Fruit fly (Drosophila melanogaster): ENCODE results near the gene Nek2.

Nek2 gene

DNA sequence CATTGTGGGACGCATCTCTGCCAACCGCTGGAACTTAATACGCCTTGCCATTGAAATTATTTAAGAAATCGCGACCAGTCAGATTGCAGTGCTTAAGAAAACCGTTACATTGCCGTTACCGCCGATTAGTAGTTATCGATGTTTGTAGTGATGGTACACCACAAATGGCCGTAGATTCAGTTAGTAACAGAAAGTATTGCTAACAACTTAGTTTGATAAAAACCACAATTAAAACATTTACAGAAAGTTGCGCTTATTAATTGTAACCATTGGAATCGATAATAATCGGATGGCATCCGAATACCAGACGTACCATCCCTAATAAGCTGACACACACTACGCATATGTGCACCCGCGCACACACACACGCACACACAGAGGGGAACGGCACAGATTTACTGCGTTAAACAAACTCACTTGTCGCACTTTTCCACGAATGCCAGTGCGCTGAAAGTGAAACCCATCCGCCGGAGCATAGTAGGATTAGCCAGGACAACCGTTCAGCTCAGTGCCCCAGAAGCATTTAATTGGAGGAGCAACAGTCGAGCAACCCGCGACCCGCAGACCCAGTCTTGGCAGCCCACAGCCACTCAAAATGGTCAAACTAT lies 28.7 kb upstream of the Nek2 start, which contains the start of the genes hdm and Ykt6:
TSS of gene hdm (minus strand) at position 51 of the 608 bp plus-strand sequence.
TSS of gene Ykt6 (plus strand) at position 329 of the 608 bp plus-strand sequence.
- TF ChIP-seq psq (optimal IDR thresholded peaks at IDR 0.05) (no peak), insv (optimal IDR thresholded peaks at IDR 0.05) (no peak), h (optimal IDR thresholded peaks at IDR 0.05) (no peak), Myc (optimal IDR thresholded peaks at IDR 0.05) (no peak), Sin3A (optimal IDR thresholded peaks at IDR 0.05) (no peak), ttk (optimal IDR thresholded peaks at IDR 0.05) (no peak)

DNA sequence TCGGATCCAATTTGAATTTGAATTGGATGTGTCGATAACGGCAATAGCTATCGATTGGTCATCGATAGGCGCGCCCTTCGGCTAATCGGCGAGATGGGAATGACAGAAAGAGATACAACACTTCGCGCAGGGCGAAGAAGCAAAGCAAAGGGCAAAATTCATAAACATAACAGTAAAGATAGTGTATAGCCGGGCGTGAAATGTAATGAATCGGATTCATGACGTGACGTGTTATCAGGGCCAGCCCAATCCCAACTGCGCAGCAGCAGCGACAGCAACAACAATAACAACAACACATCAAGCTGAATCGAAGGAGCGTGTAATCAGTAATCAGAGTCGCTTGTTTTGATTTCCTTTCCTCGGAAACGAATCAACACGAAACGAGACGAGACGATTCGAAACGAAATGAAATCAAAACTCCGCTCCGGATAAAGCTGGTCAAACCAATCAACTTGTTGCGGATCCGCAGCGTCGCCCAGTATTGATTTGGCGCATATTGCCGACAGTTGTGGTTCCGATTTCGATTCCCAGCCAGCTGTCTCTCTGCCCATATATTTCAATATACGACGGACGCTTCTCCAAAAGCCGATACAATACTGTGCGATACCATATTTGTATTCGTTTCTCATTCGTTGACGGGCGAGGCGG lies 20.7 kb upstream of the Nek2 start, which contains the start of gene snz:
TSS of gene snz (plus strand) at position 107 of the 648 bp plus-strand sequence.
- TF ChIP-seq ttk (optimal IDR thresholded peaks at IDR 0.05) (no peak), Myc (optimal IDR thresholded peaks at IDR 0.05) (no peak), insv (optimal IDR thresholded peaks at IDR 0.05) (no peak), Sin3A (optimal IDR thresholded peaks at IDR 0.05) (no peak), h (optimal IDR thresholded peaks at IDR 0.05) (no peak), psq (optimal IDR thresholded peaks at IDR 0.05) (no peak)

dm6 chrX:7909482-7909881 lies 18.0 kb upstream of the Nek2 start:
- TF ChIP-seq Sin3A (optimal IDR thresholded peaks at IDR 0.05) (no peak), psq (optimal IDR thresholded peaks at IDR 0.05) (no peak), Myc (optimal IDR thresholded peaks at IDR 0.05) (no peak), insv (optimal IDR thresholded peaks at IDR 0.05) (no peak), h (optimal IDR thresholded peaks at IDR 0.05) (no peak), ttk (optimal IDR thresholded peaks at IDR 0.05) (no peak)

DNA sequence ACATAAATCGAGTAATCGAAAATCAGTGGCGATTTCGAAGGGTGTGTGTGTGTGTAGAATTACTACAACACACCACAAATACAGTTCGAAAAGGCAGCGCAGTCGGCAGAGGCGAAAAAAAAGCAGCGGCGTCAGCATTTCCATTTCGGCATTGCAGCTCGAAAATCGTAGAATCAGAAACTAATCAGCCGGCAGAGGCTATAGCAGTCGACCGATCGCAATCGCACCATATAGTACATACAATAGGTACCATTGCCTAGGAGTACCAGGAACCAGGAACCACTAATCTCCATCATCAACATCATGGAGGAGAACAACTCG lies 17.6 kb upstream of the Nek2 start:
- TF ChIP-seq Myc (optimal IDR thresholded peaks at IDR 0.05) (no peak), ttk (optimal IDR thresholded peaks at IDR 0.05) (no peak), h (optimal IDR thresholded peaks at IDR 0.05) (no peak), Sin3A (optimal IDR thresholded peaks at IDR 0.05) (no peak), insv (optimal IDR thresholded peaks at IDR 0.05) (no peak), psq (optimal IDR thresholded peaks at IDR 0.05) (no peak)

DNA sequence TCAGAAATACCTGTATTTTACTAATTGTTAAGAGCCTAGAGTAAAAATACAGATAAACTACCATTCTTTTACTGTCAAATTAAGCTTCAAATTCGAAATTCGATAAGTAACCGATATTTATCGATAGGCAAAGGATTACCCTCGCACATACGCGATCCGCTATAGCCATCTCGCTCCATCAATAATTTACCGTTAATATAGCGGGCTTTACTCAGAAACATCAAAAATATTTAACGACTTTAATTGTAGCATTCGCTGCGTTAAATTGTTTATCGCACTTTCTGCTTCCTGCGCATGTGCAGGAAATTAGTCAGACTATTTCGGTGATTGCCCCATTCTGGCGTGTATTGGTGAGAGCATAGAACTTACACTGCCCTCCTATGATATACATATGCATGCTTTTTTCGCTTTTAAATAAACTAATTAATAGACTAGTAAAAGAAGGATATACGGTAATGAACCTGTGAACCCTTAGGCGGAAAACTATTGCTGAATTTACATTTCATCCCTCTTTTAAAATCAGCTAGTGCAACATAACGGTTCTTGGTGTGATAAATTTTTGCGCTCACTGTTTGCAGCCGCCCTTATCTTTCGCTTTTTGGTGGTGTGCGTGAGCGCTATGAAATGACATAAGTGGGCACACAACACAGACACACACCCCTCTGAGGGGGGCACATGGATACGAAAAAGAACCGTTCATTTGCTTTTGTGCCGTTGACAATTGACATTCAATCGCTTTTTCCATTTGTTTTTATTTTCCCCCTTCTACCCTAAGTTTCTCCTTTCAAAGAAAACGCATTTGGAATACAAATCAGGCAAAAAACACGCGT lies 17.0 kb upstream of the Nek2 start, which contains the start of the genes dpr14 and spidey:
TSS of gene dpr14 (minus strand) at position 48 of the 830 bp plus-strand sequence.
TSS of gene spidey (plus strand) at position 693 of the 830 bp plus-strand sequence.
- no peak for TF ChIP-seq Myc (optimal IDR thresholded peaks at IDR 0.05)
- no peak for TF ChIP-seq insv (optimal IDR thresholded peaks at IDR 0.05)

- TF ChIP-seq ttk (optimal IDR thresholded peaks at IDR 0.05) = no peak
- TF ChIP-seq Myc (optimal IDR thresholded peaks at IDR 0.05) = no peak
- no peak for TF ChIP-seq h (optimal IDR thresholded peaks at IDR 0.05)
- no peak for TF ChIP-seq insv (optimal IDR thresholded peaks at IDR 0.05)
Measured at dm6 chrX:7901153-7902038, 9.9 kb upstream of the Nek2 start, which contains the start of the genes RpS6 and bys. Gene RpS6, minus strand, starts transcription at chrX:7901331. Gene bys, plus strand, starts transcription at chrX:7901880.

DNA sequence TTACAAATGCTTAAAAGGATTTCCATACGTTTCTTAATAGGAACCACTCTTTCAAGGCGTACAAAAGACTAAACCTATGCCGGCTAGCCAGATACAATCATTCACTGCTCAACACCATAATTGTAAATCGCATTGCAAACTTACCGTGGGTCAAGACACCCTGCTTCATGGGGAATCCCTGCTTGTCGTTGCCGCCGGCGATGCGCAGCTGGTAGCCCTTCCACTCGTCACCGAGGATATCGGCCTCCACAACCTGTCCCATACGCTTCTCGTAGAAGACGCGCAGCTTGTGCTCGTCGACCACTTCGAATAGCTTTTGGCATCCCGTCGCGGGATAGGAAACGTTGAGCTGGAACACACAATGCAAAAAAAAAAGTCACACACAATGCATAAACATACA lies 9.2 kb upstream of the Nek2 start:
- TF ChIP-seq ttk (optimal IDR thresholded peaks at IDR 0.05) = no peak
- no peak for TF ChIP-seq Myc (optimal IDR thresholded peaks at IDR 0.05)
- no peak for TF ChIP-seq Sin3A (optimal IDR thresholded peaks at IDR 0.05)
- no peak for TF ChIP-seq h (optimal IDR thresholded peaks at IDR 0.05)
- TF ChIP-seq psq (optimal IDR thresholded peaks at IDR 0.05) = no peak
- no peak for TF ChIP-seq insv (optimal IDR thresholded peaks at IDR 0.05)

DNA sequence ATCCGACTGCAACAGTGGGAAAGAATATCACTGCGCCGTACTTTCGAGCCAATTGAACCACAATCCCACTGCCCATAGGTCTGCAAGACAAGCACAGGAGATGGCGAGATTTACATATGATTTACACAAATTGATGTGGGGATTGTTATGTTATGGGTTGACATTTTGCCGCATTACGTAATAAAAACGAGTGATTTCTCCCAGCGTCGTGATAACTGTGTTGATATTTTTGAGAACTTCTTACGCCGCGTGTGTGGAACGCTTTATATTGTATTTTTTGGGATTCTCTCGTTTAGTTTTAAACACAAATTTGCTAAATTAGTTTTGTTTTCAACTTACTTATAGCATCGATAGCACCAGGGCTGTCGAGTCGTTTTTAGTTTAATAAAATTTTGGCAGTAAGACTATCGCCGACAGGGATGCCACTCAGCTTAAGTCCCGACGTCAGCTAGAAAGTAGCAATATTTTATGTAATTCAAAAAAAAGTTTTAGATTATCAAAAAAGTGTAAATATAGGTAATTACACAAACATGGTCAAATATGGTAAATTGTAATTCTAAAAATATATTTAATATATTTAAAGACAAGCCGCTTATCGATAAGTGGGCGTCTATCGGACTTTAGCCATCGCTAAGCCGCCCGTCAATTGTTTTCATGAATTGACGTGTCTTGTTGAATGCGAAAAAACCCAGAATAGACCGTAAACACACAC lies 2.1 kb upstream of the Nek2 start, which contains the start of the genes CG45089, ND-MNLL and p115:
TSS of gene CG45089 (minus strand) at position 388 of the 712 bp plus-strand sequence.
TSS of gene ND-MNLL (minus strand) at position 388 of the 712 bp plus-strand sequence.
TSS of gene p115 (plus strand) at position 621 of the 712 bp plus-strand sequence.
- no peak for TF ChIP-seq Sin3A (optimal IDR thresholded peaks at IDR 0.05)
- no peak for TF ChIP-seq ttk (optimal IDR thresholded peaks at IDR 0.05)
- TF ChIP-seq Myc (optimal IDR thresholded peaks at IDR 0.05) = no peak
- no peak for TF ChIP-seq h (optimal IDR thresholded peaks at IDR 0.05)
- no peak for TF ChIP-seq psq (optimal IDR thresholded peaks at IDR 0.05)
- no peak for TF ChIP-seq insv (optimal IDR thresholded peaks at IDR 0.05)

DNA sequence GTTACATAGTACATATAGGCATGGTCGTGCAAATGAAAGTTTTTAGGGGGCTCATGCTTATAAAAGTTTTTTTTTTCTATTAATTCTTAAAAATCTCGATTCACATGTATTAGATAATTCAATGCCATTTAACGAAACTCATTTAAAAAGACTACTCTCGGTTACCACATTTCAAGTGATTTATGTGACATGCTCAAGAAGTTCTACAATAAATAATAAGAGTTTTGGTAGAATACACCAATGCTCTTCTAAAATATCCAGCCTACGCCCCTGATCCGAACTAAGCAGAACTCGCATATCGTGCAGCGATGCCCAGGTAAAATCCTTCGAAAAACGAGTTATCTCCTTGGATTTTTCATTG lies 1.1 kb upstream of the Nek2 start:
- TF ChIP-seq Myc (optimal IDR thresholded peaks at IDR 0.05) (no peak), h (optimal IDR thresholded peaks at IDR 0.05) (no peak), Sin3A (optimal IDR thresholded peaks at IDR 0.05) (no peak)

dm6 chrX:7888386-7889024 lies 2.9 kb downstream of the Nek2 start, which contains the start of gene Acat1:
Gene Acat1, minus strand, starts transcription at chrX:7888785.
- TF ChIP-seq Myc (optimal IDR thresholded peaks at IDR 0.05) (no peak), Sin3A (optimal IDR thresholded peaks at IDR 0.05) (no peak), ttk (optimal IDR thresholded peaks at IDR 0.05) (no peak), insv (optimal IDR thresholded peaks at IDR 0.05) (no peak), h (optimal IDR thresholded peaks at IDR 0.05) (no peak), psq (optimal IDR thresholded peaks at IDR 0.05) (no peak)

All from Kc167 (cell line).